Fruit fly (Drosophila melanogaster): ENCODE data around the gene CG8840.

Gene CG8840

DNA sequence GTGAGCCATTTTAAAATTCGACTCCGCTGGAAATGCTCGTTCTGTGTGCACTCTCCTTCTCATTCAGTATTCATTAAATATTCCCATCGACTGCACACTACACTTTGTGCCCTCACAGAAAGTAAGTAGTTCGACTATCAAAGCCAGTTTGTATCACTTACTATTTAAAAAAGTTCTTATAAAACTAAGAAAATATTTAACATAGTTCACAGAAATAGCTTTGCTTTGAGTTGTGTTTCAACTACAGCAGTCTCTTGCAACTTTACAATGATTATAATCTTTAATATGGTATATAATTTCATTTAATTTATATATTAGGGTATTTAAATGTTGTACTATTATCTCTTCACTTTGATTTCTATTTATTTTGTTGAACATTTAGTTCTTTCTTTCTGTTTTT, 29.1 kb downstream of the CG8840 start (continued):
- TF ChIP-seq zfh1 (GFP tag; IDR thresholded peaks at IDR 0.05) (no peak), chn (GFP tag; optimal IDR thresholded peaks at IDR 0.05) (no peak), CG10431 (GFP tag; optimal IDR thresholded peaks at IDR 0.05) (no peak), CG14860 (GFP tag; IDR thresholded peaks at IDR 0.05; ENCODE audit: partially characterized antibody) (no peak), Hand (GFP tag; optimal IDR thresholded peaks at IDR 0.05) (no peak), CG43689 (GFP tag; IDR thresholded peaks at IDR 0.05) (no peak), danr (GFP tag; IDR thresholded peaks at IDR 0.05) (no peak), CG15011 (GFP tag; optimal IDR thresholded peaks at IDR 0.05) (no peak), CG9437 (GFP tag; optimal IDR thresholded peaks at IDR 0.05) (peak; percentile 10), dimm (GFP tag; IDR thresholded peaks at IDR 0.05) (no peak), fd96Cb (tag; optimal IDR thresholded peaks at IDR 0.05) (peak; percentile 20), Atf6 (GFP tag; IDR thresholded peaks at IDR 0.05) (no peak), CG3407 (GFP tag; optimal IDR thresholded peaks at IDR 0.05) (no peak), Ravus (GFP tag; IDR thresholded peaks at IDR 0.05) (no peak), dm (GFP tag; optimal IDR thresholded peaks at IDR 0.05) (no peak), CG14667 (GFP tag; IDR thresholded peaks at IDR 0.05) (no peak), CG3065 (GFP tag; optimal IDR thresholded peaks at IDR 0.05) (no peak), CG3995 (GFP tag; optimal IDR thresholded peaks at IDR 0.05) (no peak), ara (GFP tag; IDR thresholded peaks at IDR 0.05) (no peak), vnd (GFP tag; IDR thresholded peaks at IDR 0.05; ENCODE audit: partially characterized antibody) (no peak), CG17829 (tag; optimal IDR thresholded peaks at IDR 0.05) (peak; percentile 36), sens (GFP tag) (peak; percentile 83), Doc3 (GFP tag; IDR thresholded peaks at IDR 0.05; ENCODE audit: partially characterized antibody) (no peak), Sin3A (optimal IDR thresholded peaks at IDR 0.05) (no peak), CG12071 (GFP tag; optimal IDR thresholded peaks at IDR 0.05) (no peak), GATAe (GFP tag; conservative IDR thresholded peaks at IDR 0.05) (no peak), sc (optimal IDR thresholded peaks at IDR 0.05) (no peak), sc (GFP tag; optimal IDR thresholded peaks at IDR 0.05) (peak; percentile 12), fd3F (GFP tag; optimal IDR thresholded peaks at IDR 0.05) (no peak), Lhr (GFP tag; optimal IDR thresholded peaks at IDR 0.05) (no peak), Hr3 (GFP tag; optimal IDR thresholded peaks at IDR 0.05) (no peak), sug (tag; optimal IDR thresholded peaks at IDR 0.05) (no peak), hkb (optimal IDR thresholded peaks at IDR 0.05) (no peak), hkb (GFP tag; IDR thresholded peaks at IDR 0.05) (no peak), CG9215 (GFP tag; IDR thresholded peaks at IDR 0.05) (no peak), en (GFP tag; optimal IDR thresholded peaks at IDR 0.05) (no peak), D19B (GFP tag; optimal IDR thresholded peaks at IDR 0.05) (no peak), CG18619 (GFP tag; optimal IDR thresholded peaks at IDR 0.05) (no peak), sisA (GFP tag; IDR thresholded peaks at IDR 0.05) (no peak), unc-4 (GFP tag; IDR thresholded peaks at IDR 0.05; ENCODE audit: partially characterized antibody) (no peak), psq (GFP tag; optimal IDR thresholded peaks at IDR 0.05) (no peak), CG13894 (tag; optimal IDR thresholded peaks at IDR 0.05) (no peak), slbo (GFP tag; IDR thresholded peaks at IDR 0.05) (no peak), tio (GFP tag; optimal IDR thresholded peaks at IDR 0.05) (no peak), CG2120 (GFP tag; optimal IDR thresholded peaks at IDR 0.05) (no peak), CTCF (GFP tag; optimal IDR thresholded peaks at IDR 0.05) (no peak), Stat92E (GFP tag; optimal IDR thresholded peaks at IDR 0.05) (peak in 1 of 3 experiments; percentile 50), grn (GFP tag; optimal IDR thresholded peaks at IDR 0.05) (no peak), CG5245 (GFP tag; optimal IDR thresholded peaks at IDR 0.05) (no peak), CG31365 (tag; optimal IDR thresholded peaks at IDR 0.05) (no peak), CG9727 (GFP tag; optimal IDR thresholded peaks at IDR 0.05) (no peak), grau (tag; optimal IDR thresholded peaks at IDR 0.05) (peak; percentile 26), CG3726 (GFP tag; IDR thresholded peaks at IDR 0.05) (no peak), TFAM (GFP tag; optimal IDR thresholded peaks at IDR 0.05) (no peak)

Measured in whole organism, embryonic.